Worm (Caenorhabditis elegans): Measurements from ENCODE around the gene clec-83.

clec-83 gene

ce11 chrIV:2841260-2841659 is at the start of gene clec-83:
TSS of gene clec-83 (minus strand) at chrIV:2841472.
- TF ChIP-seq nhr-80 (tag; optimal IDR thresholded peaks at IDR 0.05), result peak; percentile 62
- TF ChIP-seq madf-3 (GFP tag; IDR thresholded peaks at IDR 0.05), result no peak

- TF ChIP-seq madf-8 (GFP tag; conservative IDR thresholded peaks at IDR 0.05) (no peak), dpl-1 (GFP tag; optimal IDR thresholded peaks at IDR 0.05) (peak; percentile 17), Y95B8A.8 (GFP tag; IDR thresholded peaks at IDR 0.05) (no peak), ztf-26 (tag; optimal IDR thresholded peaks at IDR 0.05) (no peak), ztf-3 (GFP tag; optimal IDR thresholded peaks at IDR 0.05) (no peak), F57A8.1 (GFP tag; optimal IDR thresholded peaks at IDR 0.05) (no peak), D2030.7 (GFP tag; IDR thresholded peaks at IDR 0.05) (no peak), dpff-1 (tag; optimal IDR thresholded peaks at IDR 0.05) (no peak), mcd-1 (GFP tag; IDR thresholded peaks at IDR 0.05) (peak; percentile 43; the same call in 1 of the 2 replicates), attf-3 (GFP tag; conservative IDR thresholded peaks at IDR 0.05) (peak; percentile 96), lin-40 (tag; optimal IDR thresholded peaks at IDR 0.05) (no peak), B0019.2 (GFP tag; conservative IDR thresholded peaks at IDR 0.05) (no peak), F10E7.11 (tag; optimal IDR thresholded peaks at IDR 0.05) (no peak), nhr-120 (GFP tag; IDR thresholded peaks at IDR 0.05) (no peak), lin-35 (GFP tag; optimal IDR thresholded peaks at IDR 0.05) (peak in 1 of 3 experiments; percentile 88), ztf-18 (tag; optimal IDR thresholded peaks at IDR 0.05) (no peak), egrh-3 (GFP tag; IDR thresholded peaks at IDR 0.05) (no peak), lin-54 (GFP tag; optimal IDR thresholded peaks at IDR 0.05) (peak; percentile 54), lsy-27 (tag; optimal IDR thresholded peaks at IDR 0.05; ENCODE audit: borderline replicate concordance, insufficient read depth) (no peak), F39B2.1 (GFP tag; IDR thresholded peaks at IDR 0.05) (no peak), zfh-2 (GFP tag; conservative IDR thresholded peaks at IDR 0.05) (no peak), T07F8.4 (tag; optimal IDR thresholded peaks at IDR 0.05) (no peak), cebp-1 (GFP tag; IDR thresholded peaks at IDR 0.05) (no peak), cebp-1 (tag; optimal IDR thresholded peaks at IDR 0.05) (peak; percentile 12), repo-1 (tag; optimal IDR thresholded peaks at IDR 0.05) (no peak)
These were observed 49.2 kb upstream of the clec-83 start, which contains the start of the genes nprt-1 and dib-1 for ce11 chrIV:2890401-2890952. TSS of gene nprt-1 (minus strand) at chrIV:2890451. TSS of gene dib-1 (plus strand) at chrIV:2890882.

ce11 chrIV:2888496-2889101 is 47.3 kb upstream of the clec-83 start:
- TF ChIP-seq mcd-1 (GFP tag; IDR thresholded peaks at IDR 0.05) (0 out of 2 replicates have a peak, but pooled peaks have one; percentile 25), ZK185.1 (tag; optimal IDR thresholded peaks at IDR 0.05; ENCODE audit: poor library complexity, severe bottlenecking) (no peak), nfya-2 (GFP tag; IDR thresholded peaks at IDR 0.05) (no peak), K12H6.12 (tag; optimal IDR thresholded peaks at IDR 0.05) (no peak), zim-3 (tag; optimal IDR thresholded peaks at IDR 0.05) (peak; percentile 29), egrh-3 (GFP tag; IDR thresholded peaks at IDR 0.05) (peak; percentile 78; the same call in 1 of the 2 replicates), hsf-1 (GFP tag; IDR thresholded peaks at IDR 0.05) (no peak), zfh-2 (GFP tag; conservative IDR thresholded peaks at IDR 0.05) (peak; percentile 90), chd-7 (tag; optimal IDR thresholded peaks at IDR 0.05) (no peak), lin-35 (GFP tag; optimal IDR thresholded peaks at IDR 0.05) (no peak), bed-2 (GFP tag; IDR thresholded peaks at IDR 0.05) (no peak)
